Worm (Caenorhabditis elegans) whole organism, late embryonic: Measurements from ENCODE around the gene atl-1.

Source experiments
- T23F11.4 ChIP-seq: fragments of 200-800 bp; sonication (Bioruptor generic); optimal IDR thresholded peaks from 2 replicates; lab custom pipeline; 2018; ENCODE audit warnings: mild to moderate bottlenecking, missing genetic modification characterization, missing compliant biosample characterization
- ama-1 ChIP-seq: fragments of 150-350 bp; optimal IDR thresholded peaks from 2 replicates; lab custom pipeline; 2014
- ceh-18 ChIP-seq: sonication (generic microtip); optimal IDR thresholded peaks from 2 replicates; lab custom pipeline; 2016; ENCODE audit warnings: missing genetic modification characterization, missing compliant biosample characterization
- ceh-22 ChIP-seq: sonication (generic microtip); optimal IDR thresholded peaks from 2 replicates; lab custom pipeline; 2017; ENCODE audit warnings: missing biosample characterization, missing genetic modification characterization
- ceh-34 ChIP-seq: sonication (generic microtip); optimal IDR thresholded peaks from 2 replicates; lab custom pipeline; 2016; ENCODE audit warnings: mild to moderate bottlenecking, missing genetic modification characterization, missing compliant biosample characterization
- dmd-4 ChIP-seq: sonication (generic microtip); optimal IDR thresholded peaks from 2 replicates; lab custom pipeline; 2016; ENCODE audit warnings: borderline replicate concordance, missing genetic modification characterization, missing compliant biosample characterization
- fkh-10 ChIP-seq: fragments of 150-350 bp; optimal IDR thresholded peaks from 2 replicates; lab custom pipeline; 2014; ENCODE audit warnings: missing biosample characterization, missing genetic modification reagents, missing genetic modification characterization
- fkh-6 ChIP-seq: sonication (generic microtip); optimal IDR thresholded peaks from 2 replicates; lab custom pipeline; 2016; ENCODE audit warnings: missing genetic modification characterization, missing compliant biosample characterization
- odd-2 ChIP-seq: sonication (generic microtip); optimal IDR thresholded peaks from 2 replicates; lab custom pipeline; 2017; ENCODE audit warnings: antibody characterized with exemption, mild to moderate bottlenecking, missing genetic modification characterization, missing compliant biosample characterization
- pag-3 ChIP-seq: sonication (generic microtip); optimal IDR thresholded peaks from 2 replicates; lab custom pipeline; 2016; ENCODE audit warnings: missing compliant biosample characterization, missing genetic modification characterization, borderline replicate concordance
- pat-9 ChIP-seq: fragments of 200-800 bp; sonication (Bioruptor generic); optimal IDR thresholded peaks from 2 replicates; lab custom pipeline; 2018; ENCODE audit warnings: mild to moderate bottlenecking, missing genetic modification characterization, moderate library complexity, missing compliant biosample characterization
- pha-4 ChIP-seq: fragments of 150-350 bp; optimal IDR thresholded peaks from 2 replicates; lab custom pipeline; 2018; ENCODE audit warnings: missing biosample characterization, missing genetic modification reagents, missing genetic modification characterization

DNA sequence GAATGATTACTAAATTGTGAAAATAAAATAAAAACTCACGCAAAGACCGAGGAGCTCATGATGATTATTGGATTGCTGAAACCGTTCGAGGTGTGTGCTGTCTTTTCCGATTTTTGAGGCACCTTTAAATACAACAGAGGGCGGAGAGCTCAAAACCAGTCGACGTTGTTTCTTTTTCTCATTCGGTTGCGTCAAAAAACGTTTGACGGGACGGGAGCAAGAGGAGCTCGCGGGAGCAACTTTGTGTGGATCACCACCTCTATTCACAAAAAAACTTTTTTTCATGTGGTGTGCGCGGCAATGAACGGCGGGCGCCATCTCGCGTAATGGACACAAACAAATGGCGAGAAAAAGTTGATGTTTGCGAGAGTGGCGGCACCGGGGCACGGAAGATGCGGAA lies 16.3 kb downstream of the atl-1 start, which contains the start of gene idpc-3:
- TF ChIP-seq pag-3 (tag; lab: Kevin White, UChicago) (no peak), ama-1 (lab: Kevin White, UChicago) (no peak), pha-4 (tag; lab: Kevin White, UChicago) (no peak), T23F11.4 (GFP tag; lab: Kevin White, UChicago) (no peak), ceh-34 (tag; lab: Kevin White, UChicago) (no peak), ceh-22 (tag; lab: Kevin White, UChicago) (no peak), ceh-18 (tag; lab: Kevin White, UChicago) (no peak), odd-2 (tag; lab: Kevin White, UChicago) (no peak), dmd-4 (tag; lab: Kevin White, UChicago) (no peak), pat-9 (tag; lab: Kevin White, UChicago) (no peak), fkh-6 (tag; lab: Kevin White, UChicago) (no peak), fkh-10 (no peak)
